Worm (Caenorhabditis elegans) whole organism, L4 larva: ENCODE data around the gene dhs-28.

Source experiments
- F26F4.8 ChIP-seq: fragments of 200-800 bp; sonication (Bioruptor generic); conservative IDR thresholded peaks from 2 replicates; pipeline ENCODE4 v1.3.6; 2022; ENCODE audit warnings: missing genetic modification characterization, missing compliant biosample characterization
- F37D6.2 ChIP-seq: sonication (generic microtip); optimal IDR thresholded peaks from 2 replicates; lab custom pipeline; 2016; ENCODE audit warnings: mild to moderate bottlenecking, missing genetic modification characterization, missing compliant biosample characterization
- F44E2.7 ChIP-seq: fragments of 200-800 bp; sonication (Bioruptor generic); IDR thresholded peaks from 2 replicates; pipeline ENCODE4 v2.1.2; 2022; ENCODE audit warnings: missing genetic modification characterization, missing compliant biosample characterization
- T20F7.1 ChIP-seq: fragments of 200-800 bp; sonication (Bioruptor generic); optimal IDR thresholded peaks from 2 replicates; lab custom pipeline; 2018; ENCODE audit warnings: mild to moderate bottlenecking, missing genetic modification characterization, missing compliant biosample characterization
- Y75B8A.6 ChIP-seq: fragments of 200-800 bp; sonication (Bioruptor generic); IDR thresholded peaks from 2 replicates; pipeline ENCODE4 v1.3.6; 2022; ENCODE audit warnings: missing genetic modification reagents, missing genetic modification characterization, missing compliant biosample characterization
- aha-1 ChIP-seq: fragments of 150-350 bp; peaks from one replicate; lab custom pipeline; 2014; ENCODE audit warnings: missing biosample characterization, missing genetic modification characterization
- aly-2 ChIP-seq: sonication (generic microtip); optimal IDR thresholded peaks from 2 replicates; lab custom pipeline; 2018; ENCODE audit warnings: missing biosample characterization, missing genetic modification characterization
- ama-1 ChIP-seq: fragments of 150-350 bp; optimal IDR thresholded peaks from 2 replicates; lab custom pipeline; 2014; ENCODE audit warnings: inconsistent platforms, mixed read lengths
- attf-4 ChIP-seq: sonication (generic microtip); optimal IDR thresholded peaks from 3 replicates; lab custom pipeline; 2017; ENCODE audit warnings: missing biosample characterization, missing genetic modification characterization
- ceh-32 ChIP-seq: sonication (generic microtip); optimal IDR thresholded peaks from 2 replicates; lab custom pipeline; 2016; ENCODE audit warnings: mild to moderate bottlenecking, missing genetic modification characterization, missing compliant biosample characterization; ENCODE audit not compliant: poor library complexity
- ceh-82 ChIP-seq: sonication (generic microtip); optimal IDR thresholded peaks from 2 replicates; lab custom pipeline; 2017; ENCODE audit warnings: missing biosample characterization, missing genetic modification characterization
- daf-16 ChIP-seq, 3 experiments: sonication (generic microtip); optimal IDR thresholded peaks; 2 replicates each; lab custom pipeline; 2016 to 2017; ENCODE audit warnings: missing genetic modification characterization in 3 of 3, missing genetic modification reagents in 3 of 3, mild to moderate bottlenecking in 2 of 3, missing compliant biosample characterization in 2 of 3, missing biosample characterization in 1 of 3, moderate library complexity in 1 of 3
- daf-8 ChIP-seq: fragments of 200-800 bp; sonication (Bioruptor generic); IDR thresholded peaks from 2 replicates; pipeline ENCODE4 v1.3.6; 2022; ENCODE audit warnings: missing genetic modification characterization, missing compliant biosample characterization
- dmd-6 ChIP-seq: fragments of 200-800 bp; sonication (Bioruptor generic); IDR thresholded peaks from 2 replicates; pipeline ENCODE4 v1.3.6; 2022; ENCODE audit warnings: missing genetic modification reagents, missing genetic modification characterization, missing compliant biosample characterization
- dve-1 ChIP-seq: sonication (generic microtip); optimal IDR thresholded peaks from 2 replicates; lab custom pipeline; 2017; ENCODE audit warnings: antibody characterized with exemption, mild to moderate bottlenecking, missing genetic modification characterization, missing compliant biosample characterization; ENCODE audit not compliant: insufficient read depth
- egl-43 ChIP-seq: fragments of 200-800 bp; sonication (Bioruptor generic); IDR thresholded peaks from 2 replicates; pipeline ENCODE4 v1.3.6; 2022; ENCODE audit warnings: missing genetic modification reagents, missing genetic modification characterization, missing compliant biosample characterization
- fos-1 ChIP-seq: fragments of 150-350 bp; optimal IDR thresholded peaks from 2 replicates; lab custom pipeline; 2014; ENCODE audit warnings: missing biosample characterization, missing genetic modification characterization
- hlh-11 ChIP-seq: fragments of 200-800 bp; sonication (Bioruptor generic); optimal IDR thresholded peaks from 2 replicates; lab custom pipeline; 2018; ENCODE audit warnings: mild to moderate bottlenecking, missing genetic modification characterization, missing compliant biosample characterization
- hlh-30 ChIP-seq: sonication (generic microtip); optimal IDR thresholded peaks from 2 replicates; lab custom pipeline; 2017; ENCODE audit warnings: antibody characterized with exemption, mild to moderate bottlenecking, missing genetic modification characterization, missing compliant biosample characterization; ENCODE audit not compliant: insufficient read depth
- hmg-1.1 ChIP-seq: fragments of 200-800 bp; sonication (Bioruptor generic); IDR thresholded peaks from 2 replicates; pipeline ENCODE4 v1.3.6; 2022; ENCODE audit warnings: missing genetic modification reagents, missing genetic modification characterization, missing compliant biosample characterization
- jun-1 ChIP-seq: fragments of 150-350 bp; optimal IDR thresholded peaks from 2 replicates; lab custom pipeline; 2014; ENCODE audit warnings: missing biosample characterization, missing genetic modification reagents, missing genetic modification characterization
- lim-7 ChIP-seq: fragments of 200-800 bp; sonication (Bioruptor generic); IDR thresholded peaks from 2 replicates; pipeline ENCODE4 v1.3.6; 2022; ENCODE audit warnings: missing genetic modification characterization, missing compliant biosample characterization
- lin-1 ChIP-seq: fragments of 200-800 bp; sonication (Bioruptor generic); IDR thresholded peaks from 2 replicates; pipeline ENCODE4 v1.3.6; 2022; ENCODE audit warnings: missing genetic modification reagents, missing genetic modification characterization, missing compliant biosample characterization
- lin-29 ChIP-seq: fragments of 200-800 bp; sonication (Bioruptor generic); IDR thresholded peaks from 2 replicates; pipeline ENCODE4 v1.3.6; 2022; ENCODE audit warnings: missing genetic modification reagents, missing genetic modification characterization, missing compliant biosample characterization
- lin-38 ChIP-seq: fragments of 200-800 bp; sonication (Bioruptor generic); IDR thresholded peaks from 2 replicates; pipeline ENCODE4 v1.3.6; 2022; ENCODE audit warnings: missing genetic modification reagents, missing genetic modification characterization, missing compliant biosample characterization
- lin-39 ChIP-seq: fragments of 150-350 bp; optimal IDR thresholded peaks from 2 replicates; lab custom pipeline; 2014; ENCODE audit warnings: missing biosample characterization, missing genetic modification reagents, missing genetic modification characterization
- madf-5 ChIP-seq, 2 experiments: fragments of 200-800 bp; sonication (Bioruptor generic); IDR thresholded peaks; 2 replicates each; pipeline ENCODE4 v1.3.6; 2022; ENCODE audit warnings: missing compliant biosample characterization in 2 of 2, missing genetic modification characterization in 2 of 2
- mdl-1 ChIP-seq, 2 experiments: fragments of 150-350 bp in 1 of 2; sonication (generic microtip) in 1 of 2; optimal IDR thresholded peaks; 2 replicates each; lab custom pipeline; 2014 to 2017; ENCODE audit warnings: missing biosample characterization in 2 of 2, missing genetic modification characterization in 2 of 2
- mep-1 ChIP-seq: fragments of 150-350 bp; sonication (generic microtip); optimal IDR thresholded peaks from 3 replicates; lab custom pipeline; 2014; ENCODE audit warnings: missing biosample characterization, missing genetic modification characterization
- mes-2 ChIP-seq: sonication (generic microtip); optimal IDR thresholded peaks from 2 replicates; lab custom pipeline; 2016; ENCODE audit warnings: missing genotype, mild to moderate bottlenecking, missing genetic modification characterization, missing compliant biosample characterization; ENCODE audit not compliant: poor library complexity, severe bottlenecking
- mxl-2 ChIP-seq: fragments of 200-800 bp; sonication (Bioruptor generic); conservative IDR thresholded peaks from 2 replicates; pipeline ENCODE4 v1.3.6; 2022; ENCODE audit warnings: missing genetic modification reagents, missing genetic modification characterization, missing compliant biosample characterization
- mxl-3 ChIP-seq: fragments of 200-800 bp; sonication (Bioruptor generic); optimal IDR thresholded peaks from 2 replicates; lab custom pipeline; 2018; ENCODE audit warnings: mild to moderate bottlenecking, missing genetic modification characterization, missing compliant biosample characterization
- nhr-237 ChIP-seq: sonication (generic microtip); optimal IDR thresholded peaks from 2 replicates; lab custom pipeline; 2017; ENCODE audit warnings: missing biosample characterization, missing genetic modification characterization
- nhr-28 ChIP-seq: fragments of 150-350 bp; optimal IDR thresholded peaks from 2 replicates; lab custom pipeline; 2014; ENCODE audit warnings: missing biosample characterization, missing genetic modification characterization
- pha-4 ChIP-seq, 2 experiments: fragments of 150-350 bp in 1 of 2; fragments of 200-800 bp in 1 of 2; sonication (Bioruptor generic) in 1 of 2; IDR thresholded peaks in 1 of 2; optimal IDR thresholded peaks in 1 of 2; 2 replicates each; pipeline versions ENCODE4 v1.3.6 to Lab custom; 2014 to 2022; ENCODE audit warnings: missing genetic modification characterization in 2 of 2, missing genetic modification reagents in 2 of 2, missing biosample characterization in 1 of 2, missing compliant biosample characterization in 1 of 2
- pqm-1 ChIP-seq: sonication (generic microtip); optimal IDR thresholded peaks from 2 replicates; lab custom pipeline; 2017; ENCODE audit warnings: missing biosample characterization, missing genetic modification characterization
- saeg-2 ChIP-seq: fragments of 200-800 bp; sonication (Bioruptor generic); IDR thresholded peaks from 2 replicates; pipeline ENCODE4 v1.3.6; 2022; ENCODE audit warnings: missing genetic modification reagents, missing genetic modification characterization, missing compliant biosample characterization
- set-16 ChIP-seq: fragments of 200-800 bp; sonication (Bioruptor generic); IDR thresholded peaks from 2 replicates; pipeline ENCODE4 v1.3.6; 2022; ENCODE audit warnings: missing genetic modification reagents, missing genetic modification characterization, missing compliant biosample characterization
- skn-1 ChIP-seq: fragments of 150-350 bp; optimal IDR thresholded peaks from 2 replicates; lab custom pipeline; 2014; ENCODE audit warnings: missing biosample characterization, missing genetic modification characterization
- snpc-4 ChIP-seq: fragments of 150-350 bp; optimal IDR thresholded peaks from 2 replicates; lab custom pipeline; 2014; ENCODE audit warnings: missing biosample characterization, missing genetic modification characterization
- tag-97 ChIP-seq: fragments of 200-800 bp; sonication (Bioruptor generic); IDR thresholded peaks from 2 replicates; pipeline ENCODE4 v1.3.6; 2022; ENCODE audit warnings: missing genetic modification characterization, missing compliant biosample characterization
- unc-39 ChIP-seq: sonication (generic microtip); optimal IDR thresholded peaks from 2 replicates; lab custom pipeline; 2017; ENCODE audit warnings: missing biosample characterization, missing genetic modification characterization
- unc-62 ChIP-seq, 3 experiments: fragments of 150-350 bp in 1 of 3; sonication (generic microtip); optimal IDR thresholded peaks in 2 of 3; peaks in 1 of 3; 1 replicate in 1 of 3; 2 replicates in 2 of 3; lab custom pipeline; 2014 to 2017; ENCODE audit warnings: missing biosample characterization in 3 of 3, missing genetic modification characterization in 3 of 3, missing genetic modification reagents in 3 of 3, missing genotype in 1 of 3
- zfp-3 ChIP-seq: fragments of 200-800 bp; sonication (Bioruptor generic); conservative IDR thresholded peaks from 2 replicates; pipeline ENCODE4 v1.3.6; 2022; ENCODE audit warnings: missing genetic modification reagents, missing genetic modification characterization, missing compliant biosample characterization
- zip-11 ChIP-seq: fragments of 200-800 bp; sonication (Bioruptor generic); IDR thresholded peaks from 2 replicates; pipeline ENCODE4 v1.3.6; 2022; ENCODE audit warnings: missing genetic modification characterization, missing compliant biosample characterization

dhs-28 gene

DNA sequence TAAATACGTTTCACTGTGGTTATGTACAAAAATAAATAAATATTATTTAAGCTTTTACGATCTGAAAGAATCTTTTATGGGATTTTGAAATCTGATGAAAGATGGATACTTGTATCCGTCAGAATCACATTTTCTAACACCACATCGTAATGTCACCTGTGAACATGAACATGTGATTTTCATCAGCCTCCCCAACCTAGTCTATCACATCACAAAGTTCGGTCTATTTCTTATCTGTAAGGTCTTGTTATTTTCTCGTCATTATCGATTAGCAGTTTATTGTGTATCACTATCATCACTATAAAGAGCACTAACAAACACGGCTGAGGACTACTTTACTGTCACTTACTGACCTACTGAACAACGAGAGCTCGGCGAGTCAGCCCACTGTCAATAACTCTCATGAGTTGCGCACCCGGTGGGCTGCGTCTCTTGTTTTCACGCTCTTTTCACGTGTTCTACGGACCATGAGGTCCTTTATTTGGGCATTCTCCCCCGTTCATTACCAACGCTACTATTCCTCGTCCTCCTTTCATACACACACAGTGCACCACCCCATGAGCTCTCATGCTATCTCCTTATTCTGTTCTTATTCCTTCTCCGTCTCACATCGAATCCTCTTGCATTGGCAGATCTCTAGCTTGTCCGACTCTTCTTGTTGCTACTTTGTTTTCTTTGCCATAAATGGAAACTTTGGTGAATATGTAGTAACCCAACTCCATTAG lies 10.9 kb upstream of the dhs-28 start (continued):
- no peak for TF ChIP-seq daf-8 (GFP tag; lab: Robert Waterston, UW)
- TF ChIP-seq F26F4.8 = 0 out of 2 replicates have a peak, but pooled peaks have one; percentile 38
- TF ChIP-seq ceh-32 (tag; lab: Kevin White, UChicago) = no peak
- no peak for TF ChIP-seq Y75B8A.6
- TF ChIP-seq daf-16 (GFP tag; optimal IDR thresholded peaks at IDR 0.05; lab: Kevin White, UChicago) = no peak
- peak; percentile 83 for TF ChIP-seq daf-16 (tag; optimal IDR thresholded peaks at IDR 0.05; lab: Kevin White, UChicago)
- no peak for TF ChIP-seq hmg-1.1
- peak; percentile 77 for TF ChIP-seq hlh-30 (tag; lab: Kevin White, UChicago)

DNA sequence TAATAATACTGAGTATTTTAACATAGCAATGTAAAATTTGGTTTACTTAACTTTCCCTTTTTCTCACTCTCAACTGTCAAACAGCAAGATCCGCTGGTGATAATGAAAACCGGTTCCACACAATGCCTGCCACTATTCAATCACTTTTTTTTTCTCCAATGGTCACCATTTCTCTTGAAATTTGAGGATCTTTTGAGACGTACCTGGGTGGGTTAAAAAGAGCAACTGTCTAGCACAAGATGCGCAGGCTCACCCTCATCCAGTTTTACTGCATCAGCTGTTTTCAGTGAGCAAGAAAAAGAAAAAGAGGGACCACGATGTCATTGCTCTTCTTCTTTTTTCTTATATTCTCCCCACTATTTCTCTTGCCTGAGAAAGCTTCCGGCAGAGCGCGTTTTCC lies 10.0 kb upstream of the dhs-28 start:
- TF ChIP-seq snpc-4 (tag; lab: Kevin White, UChicago) (no peak), unc-62 (GFP tag; optimal IDR thresholded peaks at IDR 0.05 in 1 of 2; lab: Kevin White, UChicago) (peak in 1 of 2 experiments; percentile 97), unc-62 (tag; optimal IDR thresholded peaks at IDR 0.05; lab: Kevin White, UChicago) (no peak), zip-11 (GFP tag; lab: Robert Waterston, UW) (no peak), egl-43 (GFP tag; lab: Robert Waterston, UW) (no peak), nhr-237 (tag; lab: Kevin White, UChicago) (no peak), zfp-3 (GFP tag; lab: Robert Waterston, UW) (no peak), lin-29 (GFP tag; lab: Robert Waterston, UW) (no peak), lin-1 (no peak), mxl-2 (no peak), aha-1 (tag; lab: Kevin White, UChicago) (peak; percentile 7)

DNA sequence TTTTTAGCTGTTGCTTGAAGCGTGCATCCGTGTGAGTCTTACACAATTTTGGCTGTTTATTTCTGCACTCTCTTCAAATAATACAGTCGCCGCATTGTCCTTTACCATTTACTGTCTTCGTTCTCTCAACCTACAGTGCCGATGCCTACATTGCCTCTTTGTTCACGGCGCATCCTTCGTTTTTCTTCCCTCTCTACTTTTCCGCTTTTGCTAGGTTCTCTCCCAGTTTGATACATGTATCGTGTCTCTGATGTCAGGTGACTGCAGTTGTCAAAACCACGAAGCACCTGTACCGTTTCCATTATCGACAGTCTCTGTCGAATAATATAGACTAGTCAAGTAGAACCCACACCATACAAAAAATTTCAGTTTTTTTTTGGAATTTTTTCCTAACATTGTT lies 9.6 kb upstream of the dhs-28 start:
- TF ChIP-seq tag-97 (GFP tag; lab: Robert Waterston, UW) = no peak
- TF ChIP-seq fos-1 (tag; lab: Kevin White, UChicago) = no peak
- peak; percentile 52 for TF ChIP-seq aha-1 (tag; lab: Kevin White, UChicago)
- peak; percentile 26 for TF ChIP-seq pqm-1 (tag; lab: Kevin White, UChicago)
- peak; percentile 60 for TF ChIP-seq mxl-3 (GFP tag; lab: Kevin White, UChicago)
- no peak for TF ChIP-seq attf-4 (tag; lab: Kevin White, UChicago)
- no peak for TF ChIP-seq daf-16 (GFP tag; optimal IDR thresholded peaks at IDR 0.05; lab: Kevin White, UChicago)
- TF ChIP-seq daf-16 (tag; optimal IDR thresholded peaks at IDR 0.05; lab: Kevin White, UChicago) = peak; percentile 31
- no peak for TF ChIP-seq saeg-2
- TF ChIP-seq set-16 = no peak
- no peak for TF ChIP-seq mxl-2
- TF ChIP-seq ama-1 = no peak
- TF ChIP-seq nhr-28 (tag; lab: Kevin White, UChicago) = peak; percentile 80
- TF ChIP-seq F37D6.2 (tag; lab: Kevin White, UChicago) = no peak
- TF ChIP-seq skn-1 (tag; lab: Kevin White, UChicago) = no peak
- TF ChIP-seq hmg-1.1 = 0 out of 2 replicates have a peak, but pooled peaks have one; percentile 30
- peak; percentile 62 for TF ChIP-seq hlh-11 (tag; lab: Kevin White, UChicago)
- TF ChIP-seq dmd-6 (GFP tag; lab: Robert Waterston, UW) = peak; percentile 65
- TF ChIP-seq jun-1 (tag; lab: Kevin White, UChicago) = peak; percentile 19
- peak; percentile 43 for TF ChIP-seq T20F7.1 (GFP tag; lab: Kevin White, UChicago)
- TF ChIP-seq hlh-30 (tag; lab: Kevin White, UChicago) = peak; percentile 78
- TF ChIP-seq mep-1 (tag; lab: Kevin White, UChicago) = peak; percentile 53
- no peak for TF ChIP-seq F44E2.7 (GFP tag; lab: Robert Waterston, UW)
- TF ChIP-seq lim-7 = no peak
- TF ChIP-seq unc-39 (tag; lab: Kevin White, UChicago) = no peak
- TF ChIP-seq mdl-1 (tag; optimal IDR thresholded peaks at IDR 0.05; lab: Kevin White, UChicago) = peak in 1 of 2 experiments; percentile 31
- TF ChIP-seq ceh-82 (tag; lab: Kevin White, UChicago) = no peak
- TF ChIP-seq madf-5 (GFP tag; IDR thresholded peaks at IDR 0.05; lab: Robert Waterston, UW) = no peak
- no peak for TF ChIP-seq lin-39 (tag; lab: Kevin White, UChicago)
- peak; percentile 14; the same call in 1 of the 2 replicates for TF ChIP-seq pha-4 (GFP tag; IDR thresholded peaks at IDR 0.05; lab: Robert Waterston, UW)
- no peak for TF ChIP-seq pha-4 (tag; optimal IDR thresholded peaks at IDR 0.05; lab: Kevin White, UChicago)
- no peak for TF ChIP-seq lin-38 (GFP tag; lab: Robert Waterston, UW)
- TF ChIP-seq aly-2 = no peak
- TF ChIP-seq dve-1 = peak; percentile 69
- TF ChIP-seq mes-2 (tag; lab: Kevin White, UChicago) = peak; percentile 50
